Worm (Caenorhabditis elegans) whole organism, early embryonic: ENCODE measurements around the gene srz-64.

Experiments used
- F13C5.2 ChIP-seq: sonication (generic microtip); optimal IDR thresholded peaks from 2 replicates; lab custom pipeline; 2017; ENCODE audit warnings: mild to moderate bottlenecking, missing genetic modification characterization, inconsistent platforms, missing compliant biosample characterization
- ama-1 ChIP-seq: fragments of 150-350 bp; optimal IDR thresholded peaks from 2 replicates; lab custom pipeline; 2014
- ceh-13 ChIP-seq: fragments of 200-800 bp; sonication (Bioruptor generic); optimal IDR thresholded peaks from 2 replicates; lab custom pipeline; 2018; ENCODE audit warnings: mild to moderate bottlenecking, missing genetic modification characterization, missing compliant biosample characterization
- flt-1 ChIP-seq: fragments of 200-800 bp; sonication (Bioruptor generic); IDR thresholded peaks from 2 replicates; pipeline ENCODE4 v1.3.6; 2022; ENCODE audit warnings: missing genetic modification characterization, missing compliant biosample characterization
- pes-1 ChIP-seq: fragments of 200-800 bp; sonication (Bioruptor generic); IDR thresholded peaks from 2 replicates; pipeline ENCODE4 v1.3.6; 2022; ENCODE audit warnings: missing genetic modification reagents, missing genetic modification characterization, missing compliant biosample characterization
- scrt-1 ChIP-seq: fragments of 200-800 bp; sonication (Bioruptor generic); IDR thresholded peaks from 2 replicates; pipeline ENCODE4 v1.3.6; 2022; ENCODE audit warnings: missing genetic modification characterization, missing compliant biosample characterization
- sea-1 ChIP-seq: fragments of 200-800 bp; sonication (Bioruptor generic); conservative IDR thresholded peaks from 2 replicates; pipeline ENCODE4 v1.3.6; 2022; ENCODE audit warnings: missing genetic modification characterization, missing compliant biosample characterization

- TF ChIP-seq pes-1 (GFP tag; lab: Robert Waterston, UW), result no peak
- TF ChIP-seq ama-1 (lab: Kevin White, UChicago), result no peak
- TF ChIP-seq F13C5.2 (tag; lab: Kevin White, UChicago), result no peak
- no peak for TF ChIP-seq sea-1 (GFP tag; lab: Robert Waterston, UW)
- no peak for TF ChIP-seq scrt-1 (GFP tag; lab: Robert Waterston, UW)
- no peak for TF ChIP-seq flt-1
- no peak for TF ChIP-seq ceh-13 (GFP tag; lab: Kevin White, UChicago)
Measured at ce11 chrII:1293157-1293556, at the start of gene srz-64.
